Worm (Caenorhabditis elegans): ENCODE measurements around the gene B0252.1.

The B0252.1 gene

ce11 chrII:6888211-6888610, 31.3 kb upstream of the B0252.1 start:
- TF ChIP-seq jun-1 (tag; optimal IDR thresholded peaks at IDR 0.05) (peak; percentile 10), fkh-2 (tag; optimal IDR thresholded peaks at IDR 0.05) (no peak), nhr-11 (tag; optimal IDR thresholded peaks at IDR 0.05) (no peak), nhr-12 (tag; optimal IDR thresholded peaks at IDR 0.05) (no peak), mml-1 (tag; optimal IDR thresholded peaks at IDR 0.05) (no peak), nhr-43 (tag; optimal IDR thresholded peaks at IDR 0.05; ENCODE audit: poor library complexity, severe bottlenecking) (peak; percentile 78), zag-1 (tag; optimal IDR thresholded peaks at IDR 0.05) (no peak), hmg-11 (tag; optimal IDR thresholded peaks at IDR 0.05) (no peak), aly-2 (tag; optimal IDR thresholded peaks at IDR 0.05) (no peak), lsy-12 (tag; optimal IDR thresholded peaks at IDR 0.05) (peak; percentile 38), snpc-4 (tag; optimal IDR thresholded peaks at IDR 0.05) (no peak), egl-27 (tag; optimal IDR thresholded peaks at IDR 0.05) (no peak), sea-2 (GFP tag; optimal IDR thresholded peaks at IDR 0.05) (no peak), elt-3 (tag; optimal IDR thresholded peaks at IDR 0.05) (no peak), lin-39 (tag; optimal IDR thresholded peaks at IDR 0.05) (no peak), ztf-11 (tag; optimal IDR thresholded peaks at IDR 0.05) (no peak), egl-5 (tag; optimal IDR thresholded peaks at IDR 0.05) (no peak), skn-1 (tag; optimal IDR thresholded peaks at IDR 0.05) (no peak), R02D3.7 (tag; optimal IDR thresholded peaks at IDR 0.05) (no peak), ceh-28 (tag; optimal IDR thresholded peaks at IDR 0.05) (no peak), nhr-77 (tag; optimal IDR thresholded peaks at IDR 0.05) (no peak), pqm-1 (tag; optimal IDR thresholded peaks at IDR 0.05) (peak; percentile 63), unc-39 (tag; optimal IDR thresholded peaks at IDR 0.05) (no peak), elt-1 (tag; optimal IDR thresholded peaks at IDR 0.05) (no peak), daf-12 (tag; optimal IDR thresholded peaks at IDR 0.05) (no peak), ZK546.5 (tag; optimal IDR thresholded peaks at IDR 0.05) (no peak), ceh-82 (tag; optimal IDR thresholded peaks at IDR 0.05) (no peak), tbx-2 (tag; optimal IDR thresholded peaks at IDR 0.05) (peak; percentile 29), ama-1 (optimal IDR thresholded peaks at IDR 0.05) (peak; percentile 91), ceh-9 (tag; optimal IDR thresholded peaks at IDR 0.05) (no peak), nfya-1 (tag; optimal IDR thresholded peaks at IDR 0.05; ENCODE audit: insufficient read depth) (peak; percentile 21), ceh-16 (tag; optimal IDR thresholded peaks at IDR 0.05) (no peak), mdl-1 (tag; optimal IDR thresholded peaks at IDR 0.05) (no peak), nhr-23 (tag; optimal IDR thresholded peaks at IDR 0.05) (peak; percentile 65), lin-15B (tag; optimal IDR thresholded peaks at IDR 0.05) (no peak), nhr-237 (tag; optimal IDR thresholded peaks at IDR 0.05) (no peak), nhr-67 (tag; optimal IDR thresholded peaks at IDR 0.05) (no peak), nhr-25 (tag; optimal IDR thresholded peaks at IDR 0.05) (no peak), ztf-4 (tag; optimal IDR thresholded peaks at IDR 0.05) (no peak), nhr-76 (tag; optimal IDR thresholded peaks at IDR 0.05) (peak; percentile 4), eor-1 (tag; optimal IDR thresholded peaks at IDR 0.05) (no peak), fos-1 (tag; optimal IDR thresholded peaks at IDR 0.05) (no peak), elt-2 (tag; optimal IDR thresholded peaks at IDR 0.05) (peak; percentile 66), fkh-10 (GFP tag; optimal IDR thresholded peaks at IDR 0.05) (no peak), nhr-28 (tag; optimal IDR thresholded peaks at IDR 0.05) (no peak), pha-4 (tag; optimal IDR thresholded peaks at IDR 0.05) (peak; percentile 73), unc-62 (GFP tag; optimal IDR thresholded peaks at IDR 0.05) (no peak)
